Worm (Caenorhabditis elegans) whole organism, late embryonic: ENCODE measurements around the gene srz-20.

ENCODE experiments used
- C08G9.2 ChIP-seq: sonication (generic microtip); optimal IDR thresholded peaks from 2 replicates; lab custom pipeline; 2016; ENCODE audit warnings: mild to moderate bottlenecking, missing genetic modification characterization, moderate library complexity, missing compliant biosample characterization
- C38D4.7 ChIP-seq: fragments of 200-800 bp; sonication (Bioruptor generic); optimal IDR thresholded peaks from 2 replicates; lab custom pipeline; 2018; ENCODE audit warnings: mild to moderate bottlenecking, missing genetic modification characterization, moderate library complexity, missing compliant biosample characterization
- K02D7.2 ChIP-seq: sonication (generic microtip); optimal IDR thresholded peaks from 2 replicates; lab custom pipeline; 2017; ENCODE audit warnings: mild to moderate bottlenecking, missing genetic modification characterization, missing compliant biosample characterization
- K09A11.1 ChIP-seq: sonication (generic microtip); optimal IDR thresholded peaks from 2 replicates; lab custom pipeline; 2017; ENCODE audit warnings: antibody characterized with exemption, mild to moderate bottlenecking, missing genetic modification characterization, missing compliant biosample characterization; ENCODE audit not compliant: insufficient read depth
- T23F11.4 ChIP-seq: fragments of 200-800 bp; sonication (Bioruptor generic); optimal IDR thresholded peaks from 2 replicates; lab custom pipeline; 2018; ENCODE audit warnings: mild to moderate bottlenecking, missing genetic modification characterization, missing compliant biosample characterization
- ahr-1 ChIP-seq: sonication (generic microtip); optimal IDR thresholded peaks from 2 replicates; lab custom pipeline; 2016; ENCODE audit warnings: missing genetic modification characterization, missing compliant biosample characterization
- ceh-14 ChIP-seq: sonication (generic microtip); optimal IDR thresholded peaks from 2 replicates; lab custom pipeline; 2016; ENCODE audit warnings: missing genotype, missing genetic modification characterization, missing compliant biosample characterization
- ceh-18 ChIP-seq: sonication (generic microtip); optimal IDR thresholded peaks from 2 replicates; lab custom pipeline; 2016; ENCODE audit warnings: missing genetic modification characterization, missing compliant biosample characterization
- ceh-2 ChIP-seq: sonication (generic microtip); optimal IDR thresholded peaks from 2 replicates; lab custom pipeline; 2016; ENCODE audit warnings: missing genotype, missing genetic modification characterization, missing compliant biosample characterization
- ceh-24 ChIP-seq: sonication (generic microtip); optimal IDR thresholded peaks from 2 replicates; lab custom pipeline; 2016; ENCODE audit warnings: mild to moderate bottlenecking, missing genetic modification characterization, missing compliant biosample characterization
- ceh-30 ChIP-seq: fragments of 150-350 bp; optimal IDR thresholded peaks from 2 replicates; lab custom pipeline; 2014; ENCODE audit warnings: missing biosample characterization, missing genetic modification characterization
- ceh-34 ChIP-seq: sonication (generic microtip); optimal IDR thresholded peaks from 2 replicates; lab custom pipeline; 2016; ENCODE audit warnings: mild to moderate bottlenecking, missing genetic modification characterization, missing compliant biosample characterization
- ceh-6 ChIP-seq: fragments of 200-800 bp; sonication (Bioruptor generic); optimal IDR thresholded peaks from 2 replicates; lab custom pipeline; 2018; ENCODE audit warnings: mild to moderate bottlenecking, missing genetic modification characterization, missing compliant biosample characterization
- ceh-9 ChIP-seq: sonication (generic microtip); optimal IDR thresholded peaks from 2 replicates; lab custom pipeline; 2016; ENCODE audit warnings: mild to moderate bottlenecking, missing genetic modification characterization, inconsistent platforms, missing compliant biosample characterization
- che-1 ChIP-seq: sonication (generic microtip); optimal IDR thresholded peaks from 2 replicates; lab custom pipeline; 2016; ENCODE audit warnings: mild to moderate bottlenecking, missing genetic modification characterization, missing compliant biosample characterization
- dve-1 ChIP-seq: sonication (generic microtip); optimal IDR thresholded peaks from 2 replicates; lab custom pipeline; 2017; ENCODE audit warnings: antibody characterized with exemption, mild to moderate bottlenecking, missing genetic modification characterization, missing compliant biosample characterization
- elt-2 ChIP-seq: sonication (generic microtip); optimal IDR thresholded peaks from 2 replicates; lab custom pipeline; 2016; ENCODE audit warnings: missing genetic modification reagents, missing genetic modification characterization, missing compliant biosample characterization
- elt-4 ChIP-seq: sonication (generic microtip); optimal IDR thresholded peaks from 2 replicates; lab custom pipeline; 2016; ENCODE audit warnings: missing genetic modification characterization, missing compliant biosample characterization
- ets-4 ChIP-seq: sonication (generic microtip); optimal IDR thresholded peaks from 2 replicates; lab custom pipeline; 2016; ENCODE audit warnings: missing genetic modification characterization, missing compliant biosample characterization
- eyg-1 ChIP-seq: sonication (generic microtip); optimal IDR thresholded peaks from 2 replicates; lab custom pipeline; 2016; ENCODE audit warnings: missing genotype, missing genetic modification characterization, missing compliant biosample characterization
- fax-1 ChIP-seq: sonication (generic microtip); optimal IDR thresholded peaks from 2 replicates; lab custom pipeline; 2016; ENCODE audit warnings: missing genotype, missing genetic modification characterization, missing compliant biosample characterization
- fkh-10 ChIP-seq: fragments of 150-350 bp; optimal IDR thresholded peaks from 2 replicates; lab custom pipeline; 2014; ENCODE audit warnings: missing biosample characterization, missing genetic modification reagents, missing genetic modification characterization
- hlh-30 ChIP-seq: sonication (generic microtip); optimal IDR thresholded peaks from 2 replicates; lab custom pipeline; 2017; ENCODE audit warnings: antibody characterized with exemption, missing genetic modification characterization, missing compliant biosample characterization; ENCODE audit not compliant: insufficient read depth
- hlh-6 ChIP-seq: sonication (generic microtip); optimal IDR thresholded peaks from 2 replicates; lab custom pipeline; 2016; ENCODE audit warnings: missing genotype, missing genetic modification characterization, missing compliant biosample characterization
- lim-6 ChIP-seq: sonication (generic microtip); optimal IDR thresholded peaks from 2 replicates; lab custom pipeline; 2016; ENCODE audit warnings: missing genetic modification characterization, missing compliant biosample characterization
- lin-11 ChIP-seq: fragments of 200-800 bp; sonication (Bioruptor generic); optimal IDR thresholded peaks from 2 replicates; lab custom pipeline; 2018; ENCODE audit warnings: mild to moderate bottlenecking, missing genetic modification characterization, missing compliant biosample characterization
- madf-2 ChIP-seq: sonication (generic microtip); optimal IDR thresholded peaks from 2 replicates; lab custom pipeline; 2017; ENCODE audit warnings: missing genetic modification characterization, missing compliant biosample characterization
- nfya-1 ChIP-seq: sonication (generic microtip); optimal IDR thresholded peaks from 2 replicates; lab custom pipeline; 2017; ENCODE audit warnings: missing genetic modification characterization, mild to moderate bottlenecking, missing compliant biosample characterization, antibody characterized with exemption, moderate library complexity
- nhr-11 ChIP-seq: fragments of 150-350 bp; optimal IDR thresholded peaks from 2 replicates; lab custom pipeline; 2014; ENCODE audit warnings: missing biosample characterization, missing genetic modification characterization
- nhr-232 ChIP-seq: sonication (generic microtip); optimal IDR thresholded peaks from 2 replicates; lab custom pipeline; 2016; ENCODE audit warnings: missing genetic modification characterization, missing compliant biosample characterization
- pax-1 ChIP-seq: fragments of 150-350 bp; optimal IDR thresholded peaks from 2 replicates; lab custom pipeline; 2014; ENCODE audit warnings: missing biosample characterization, missing genetic modification characterization
- rnt-1 ChIP-seq: sonication (generic microtip); optimal IDR thresholded peaks from 2 replicates; lab custom pipeline; 2016; ENCODE audit warnings: missing genetic modification characterization, missing compliant biosample characterization
- sdc-2 ChIP-seq: sonication (generic microtip); optimal IDR thresholded peaks from 2 replicates; lab custom pipeline; 2016; ENCODE audit warnings: missing genotype, missing genetic modification characterization, missing compliant biosample characterization
- sox-4 ChIP-seq: sonication (generic microtip); optimal IDR thresholded peaks from 2 replicates; lab custom pipeline; 2017; ENCODE audit warnings: mild to moderate bottlenecking, missing genetic modification characterization, inconsistent platforms, missing compliant biosample characterization
- syd-9 ChIP-seq: sonication (generic microtip); optimal IDR thresholded peaks from 2 replicates; lab custom pipeline; 2016; ENCODE audit warnings: mild to moderate bottlenecking, missing genetic modification characterization, moderate library complexity, missing compliant biosample characterization
- tbx-2 ChIP-seq: sonication (generic microtip); optimal IDR thresholded peaks from 2 replicates; lab custom pipeline; 2016; ENCODE audit warnings: missing genetic modification characterization, missing compliant biosample characterization
- ttx-3 ChIP-seq: sonication (generic microtip); optimal IDR thresholded peaks from 2 replicates; lab custom pipeline; 2016; ENCODE audit warnings: missing genetic modification reagents, missing genetic modification characterization, missing compliant biosample characterization
- unc-3 ChIP-seq, 2 experiments: fragments of 200-800 bp in 1 of 2; sonication (Bioruptor generic) in 1 of 2; sonication (generic microtip) in 1 of 2; conservative IDR thresholded peaks in 1 of 2; optimal IDR thresholded peaks in 1 of 2; 2 replicates each; pipeline versions ENCODE4 v1.3.6 to Lab custom; 2016 to 2022; ENCODE audit warnings: missing compliant biosample characterization in 2 of 2, missing genetic modification characterization in 2 of 2, missing genetic modification reagents in 1 of 2
- unc-42 ChIP-seq: sonication (generic microtip); optimal IDR thresholded peaks from 2 replicates; lab custom pipeline; 2016; ENCODE audit warnings: missing genotype, missing genetic modification characterization, missing compliant biosample characterization
- unc-86 ChIP-seq: sonication (generic microtip); optimal IDR thresholded peaks from 2 replicates; lab custom pipeline; 2016; ENCODE audit warnings: missing genetic modification characterization, missing compliant biosample characterization
- zip-5 ChIP-seq: sonication (generic microtip); optimal IDR thresholded peaks from 2 replicates; lab custom pipeline; 2016; ENCODE audit warnings: missing genetic modification characterization, missing compliant biosample characterization
- ztf-16 ChIP-seq: sonication (generic microtip); optimal IDR thresholded peaks from 2 replicates; lab custom pipeline; 2017; ENCODE audit warnings: missing genetic modification characterization, missing compliant biosample characterization

srz-20 gene

DNA sequence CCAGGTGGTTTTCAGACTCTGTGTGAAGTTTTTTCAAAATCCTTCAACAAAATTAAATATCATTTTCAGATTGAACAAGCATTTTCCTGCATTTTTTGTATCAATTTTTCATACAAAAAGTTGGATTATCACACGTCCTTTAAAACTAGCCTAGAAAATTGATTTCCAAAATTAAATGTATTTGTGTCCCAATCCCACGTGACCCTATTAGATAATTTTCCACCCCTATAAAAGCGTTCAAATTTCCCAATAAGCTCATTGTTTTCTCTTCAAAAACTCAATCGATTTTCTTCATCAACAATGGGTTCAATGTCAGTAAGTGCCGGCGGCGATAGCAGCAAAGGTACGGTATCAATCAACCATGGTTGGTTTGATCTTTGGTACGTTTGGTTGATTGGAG, 934 bp upstream of the srz-20 start, which contains the start of gene F56D6.19:
Gene F56D6.19 (plus strand): TSS at position 301 of the 400 bp plus-strand sequence.
- no peak for TF ChIP-seq ceh-9 (tag; lab: Kevin White, UChicago)
- TF ChIP-seq dve-1 (tag; lab: Kevin White, UChicago), result no peak
- no peak for TF ChIP-seq hlh-6 (tag; lab: Kevin White, UChicago)
- no peak for TF ChIP-seq pax-1 (tag; lab: Kevin White, UChicago)
- no peak for TF ChIP-seq ceh-24
- TF ChIP-seq ttx-3 (tag; lab: Kevin White, UChicago), result no peak
- TF ChIP-seq ceh-34 (tag; lab: Kevin White, UChicago), result no peak
- no peak for TF ChIP-seq ztf-16 (tag; lab: Kevin White, UChicago)
- TF ChIP-seq unc-86, result no peak
- no peak for TF ChIP-seq ahr-1 (tag; lab: Kevin White, UChicago)
- TF ChIP-seq T23F11.4 (GFP tag; lab: Kevin White, UChicago), result no peak
- TF ChIP-seq lim-6 (tag; lab: Kevin White, UChicago), result no peak
- TF ChIP-seq ceh-2 (tag; lab: Kevin White, UChicago), result no peak
- TF ChIP-seq, all 69 proteins: peak for 0

DNA sequence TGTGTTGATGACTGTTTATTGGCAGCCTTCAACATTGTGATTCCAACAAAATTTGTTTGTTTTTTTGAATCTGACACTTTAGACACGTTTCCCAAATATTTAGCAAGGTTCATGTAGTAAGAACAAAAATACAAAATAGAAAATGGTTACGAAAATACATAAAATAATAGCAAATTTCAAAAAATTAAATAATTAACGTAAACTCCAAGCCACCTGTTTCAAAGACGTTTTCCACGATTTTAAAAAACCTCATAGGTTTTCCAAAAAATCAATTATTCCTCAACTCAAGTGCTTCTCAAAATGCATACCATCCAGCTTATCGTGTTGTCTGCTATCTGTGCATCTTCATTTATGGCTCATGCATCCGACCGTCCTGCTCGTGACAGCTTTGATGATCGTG, 2.0 kb downstream of the srz-20 start, which contains the start of gene F56D6.14:
Gene F56D6.14 (plus strand): TSS at position 301 of the 400 bp plus-strand sequence.
- no peak for TF ChIP-seq ets-4 (tag; lab: Kevin White, UChicago)
- no peak for TF ChIP-seq hlh-30 (tag; lab: Kevin White, UChicago)
- TF ChIP-seq unc-3 (GFP tag; conservative IDR thresholded peaks at IDR 0.05; lab: Robert Waterston, UW), result no peak
- no peak for TF ChIP-seq unc-3 (tag; optimal IDR thresholded peaks at IDR 0.05; lab: Kevin White, UChicago)
- TF ChIP-seq tbx-2 (tag; lab: Kevin White, UChicago), result no peak
- no peak for TF ChIP-seq K02D7.2 (tag; lab: Kevin White, UChicago)
- TF ChIP-seq rnt-1, result no peak
- TF ChIP-seq unc-86, result no peak
- TF ChIP-seq ceh-14 (tag; lab: Kevin White, UChicago), result no peak
- no peak for TF ChIP-seq zip-5 (tag; lab: Kevin White, UChicago)
- TF ChIP-seq ceh-34 (tag; lab: Kevin White, UChicago), result no peak
- TF ChIP-seq K09A11.1 (tag; lab: Kevin White, UChicago), result no peak
- TF ChIP-seq ceh-18 (tag; lab: Kevin White, UChicago), result no peak
- TF ChIP-seq sdc-2 (tag; lab: Kevin White, UChicago), result no peak
- TF ChIP-seq C08G9.2 (tag; lab: Kevin White, UChicago), result no peak
- no peak for TF ChIP-seq elt-2 (tag; lab: Kevin White, UChicago)
- no peak for TF ChIP-seq madf-2 (tag; lab: Kevin White, UChicago)
- TF ChIP-seq ceh-9 (tag; lab: Kevin White, UChicago), result no peak
- no peak for TF ChIP-seq sox-4 (tag; lab: Kevin White, UChicago)
- TF ChIP-seq eyg-1, result no peak

- TF ChIP-seq nhr-232 (tag; lab: Kevin White, UChicago), result no peak
- TF ChIP-seq fkh-10 (GFP tag; lab: Kevin White, UChicago), result no peak
- no peak for TF ChIP-seq ceh-6
- no peak for TF ChIP-seq nfya-1 (tag; lab: Kevin White, UChicago)
- no peak for TF ChIP-seq ttx-3 (tag; lab: Kevin White, UChicago)
- no peak for TF ChIP-seq nhr-11 (tag; lab: Kevin White, UChicago)
These were observed 2.8 kb downstream of the srz-20 start, which contains the start of gene F56D6.23 for ce11 chrIV:3918160-3918559. Gene F56D6.23, plus strand, starts transcription at chrIV:3918460.

ce11 chrIV:3919506-3919905, 4.1 kb downstream of the srz-20 start, which contains the start of gene srz-19:
Gene srz-19, plus strand, starts transcription at chrIV:3919806.
- no peak for TF ChIP-seq lin-11
- TF ChIP-seq sox-4 (tag; lab: Kevin White, UChicago), result no peak
- TF ChIP-seq ceh-9 (tag; lab: Kevin White, UChicago), result no peak
- no peak for TF ChIP-seq madf-2 (tag; lab: Kevin White, UChicago)
- no peak for TF ChIP-seq lim-6 (tag; lab: Kevin White, UChicago)
- no peak for TF ChIP-seq elt-4 (tag; lab: Kevin White, UChicago)
- no peak for TF ChIP-seq ceh-2 (tag; lab: Kevin White, UChicago)
- no peak for TF ChIP-seq unc-42
- TF ChIP-seq nhr-232 (tag; lab: Kevin White, UChicago), result no peak
- TF ChIP-seq ceh-30 (tag; lab: Kevin White, UChicago), result no peak
- TF ChIP-seq nfya-1 (tag; lab: Kevin White, UChicago), result no peak
- no peak for TF ChIP-seq C38D4.7
- TF ChIP-seq syd-9 (tag; lab: Kevin White, UChicago), result no peak
- TF ChIP-seq che-1 (tag; lab: Kevin White, UChicago), result no peak
- TF ChIP-seq fax-1 (tag; lab: Kevin White, UChicago), result no peak
